Fruit fly (Drosophila melanogaster): Measurements from ENCODE around the gene Sk2.

Gene Sk2

DNA sequence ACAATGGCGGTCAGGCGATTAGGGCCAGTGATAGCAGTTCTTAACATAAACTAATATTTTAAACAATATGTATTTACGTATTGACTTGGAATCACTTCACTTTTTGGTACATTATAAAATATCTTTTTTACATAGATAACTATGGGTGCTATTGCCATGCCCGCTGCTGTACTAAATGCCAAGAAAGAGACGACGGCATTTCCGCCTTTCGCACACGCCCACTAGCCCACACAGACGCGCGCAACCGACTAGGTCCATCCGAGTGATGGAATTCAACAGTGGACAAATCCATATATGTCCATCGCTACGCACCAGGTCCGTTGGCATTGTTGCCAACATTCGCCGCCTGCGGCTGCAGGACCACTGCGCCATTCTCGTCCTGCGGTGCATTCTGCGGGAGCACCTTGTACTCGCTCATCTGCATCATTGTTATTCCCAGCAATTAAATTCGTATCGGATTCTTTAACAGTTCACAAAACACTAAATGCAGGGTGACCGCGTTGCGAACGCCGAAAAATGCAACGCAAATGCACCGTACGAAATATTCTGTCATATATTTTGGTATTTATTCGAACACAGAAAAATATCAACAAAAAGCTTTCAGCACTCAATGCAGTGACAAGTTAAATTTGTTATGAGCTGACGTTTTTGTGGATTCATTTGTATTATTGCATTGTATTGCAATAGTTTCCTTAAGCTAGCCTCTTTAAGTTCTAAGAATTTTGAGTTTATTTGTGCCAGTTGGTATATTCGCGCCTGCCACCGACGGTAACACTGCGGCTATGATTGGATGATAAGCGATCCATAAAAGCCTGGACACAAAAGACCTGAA lies at the start of gene Sk2, which contains the start of gene scramb2:
TSS of gene Sk2 (plus strand) at position 763 of the 832 bp plus-strand sequence.
TSS of gene scramb2 (minus strand) at position 488 of the 832 bp plus-strand sequence.
- no peak for TF ChIP-seq Sin3A (optimal IDR thresholded peaks at IDR 0.05)
- TF ChIP-seq insv (optimal IDR thresholded peaks at IDR 0.05): no peak
- no peak for TF ChIP-seq psq (optimal IDR thresholded peaks at IDR 0.05)
- TF ChIP-seq h (optimal IDR thresholded peaks at IDR 0.05): no peak
- TF ChIP-seq ttk (optimal IDR thresholded peaks at IDR 0.05): no peak
- no peak for TF ChIP-seq Myc (optimal IDR thresholded peaks at IDR 0.05)

- TF ChIP-seq Sin3A (optimal IDR thresholded peaks at IDR 0.05): no peak
- TF ChIP-seq Myc (optimal IDR thresholded peaks at IDR 0.05): no peak
- TF ChIP-seq psq (optimal IDR thresholded peaks at IDR 0.05): no peak
Observed at dm6 chr3L:3001445-3001844, 45.4 kb upstream of the Sk2 start, which contains the start of gene FMRFaR. TSS of gene FMRFaR (plus strand) at chr3L:3001716.

dm6 chr3L:3013496-3013895 lies 33.4 kb upstream of the Sk2 start:
- TF ChIP-seq ttk (optimal IDR thresholded peaks at IDR 0.05): no peak
- no peak for TF ChIP-seq h (optimal IDR thresholded peaks at IDR 0.05)
- TF ChIP-seq insv (optimal IDR thresholded peaks at IDR 0.05): no peak
- no peak for TF ChIP-seq Sin3A (optimal IDR thresholded peaks at IDR 0.05)
- no peak for TF ChIP-seq Myc (optimal IDR thresholded peaks at IDR 0.05)
- no peak for TF ChIP-seq psq (optimal IDR thresholded peaks at IDR 0.05)

- TF ChIP-seq ttk (optimal IDR thresholded peaks at IDR 0.05) (no peak), Sin3A (optimal IDR thresholded peaks at IDR 0.05) (no peak), h (optimal IDR thresholded peaks at IDR 0.05) (no peak), Myc (optimal IDR thresholded peaks at IDR 0.05) (no peak), insv (optimal IDR thresholded peaks at IDR 0.05) (no peak), psq (optimal IDR thresholded peaks at IDR 0.05) (no peak)
Observed at dm6 chr3L:3015969-3016368, 30.9 kb upstream of the Sk2 start, which contains the start of gene CG32488. TSS of gene CG32488 (minus strand) at chr3L:3016069.

dm6 chr3L:3017156-3017555 lies 29.7 kb upstream of the Sk2 start, which contains the start of gene CG32487:
TSS of gene CG32487 (minus strand) at chr3L:3017256.
- TF ChIP-seq Sin3A (optimal IDR thresholded peaks at IDR 0.05) (no peak), h (optimal IDR thresholded peaks at IDR 0.05) (no peak), ttk (optimal IDR thresholded peaks at IDR 0.05) (no peak), Myc (optimal IDR thresholded peaks at IDR 0.05) (no peak), psq (optimal IDR thresholded peaks at IDR 0.05) (no peak), insv (optimal IDR thresholded peaks at IDR 0.05) (no peak)

DNA sequence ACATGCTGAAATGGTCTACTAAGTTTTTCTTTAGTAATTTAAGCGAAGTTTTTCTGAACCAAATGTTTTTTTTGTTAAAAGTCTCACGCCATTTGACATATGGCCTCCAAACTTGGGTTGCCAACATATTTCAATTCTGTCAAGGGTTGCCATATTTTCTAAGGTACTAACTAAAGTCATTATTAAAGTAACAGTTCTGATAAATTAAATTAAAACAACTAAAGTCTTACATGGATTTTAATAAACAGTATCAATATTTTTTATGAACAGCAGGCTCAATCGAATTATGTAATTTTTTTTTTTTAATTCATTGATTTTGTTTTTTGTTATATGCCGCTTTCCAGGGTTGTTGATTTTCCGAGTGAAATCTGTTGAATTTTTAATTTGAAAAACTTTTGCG lies 20.5 kb upstream of the Sk2 start, which contains the start of gene aly:
TSS of gene aly (minus strand) at position 101 of the 400 bp plus-strand sequence.
- TF ChIP-seq h (optimal IDR thresholded peaks at IDR 0.05) (no peak), Myc (optimal IDR thresholded peaks at IDR 0.05) (no peak), insv (optimal IDR thresholded peaks at IDR 0.05) (no peak)

dm6 chr3L:3034779-3035643 lies 11.9 kb upstream of the Sk2 start, which contains the start of gene CG2162:
TSS of gene CG2162 (plus strand) at chr3L:3035196.
- TF ChIP-seq ttk (optimal IDR thresholded peaks at IDR 0.05) (no peak), psq (optimal IDR thresholded peaks at IDR 0.05) (no peak), insv (optimal IDR thresholded peaks at IDR 0.05) (no peak), h (optimal IDR thresholded peaks at IDR 0.05) (no peak), Sin3A (optimal IDR thresholded peaks at IDR 0.05) (no peak), Myc (optimal IDR thresholded peaks at IDR 0.05) (no peak)

dm6 chr3L:3035769-3036583 lies 10.9 kb upstream of the Sk2 start:
- no peak for TF ChIP-seq insv (optimal IDR thresholded peaks at IDR 0.05)
- TF ChIP-seq Sin3A (optimal IDR thresholded peaks at IDR 0.05): no peak
- no peak for TF ChIP-seq ttk (optimal IDR thresholded peaks at IDR 0.05)
- no peak for TF ChIP-seq psq (optimal IDR thresholded peaks at IDR 0.05)
- TF ChIP-seq h (optimal IDR thresholded peaks at IDR 0.05): no peak
- no peak for TF ChIP-seq Myc (optimal IDR thresholded peaks at IDR 0.05)

DNA sequence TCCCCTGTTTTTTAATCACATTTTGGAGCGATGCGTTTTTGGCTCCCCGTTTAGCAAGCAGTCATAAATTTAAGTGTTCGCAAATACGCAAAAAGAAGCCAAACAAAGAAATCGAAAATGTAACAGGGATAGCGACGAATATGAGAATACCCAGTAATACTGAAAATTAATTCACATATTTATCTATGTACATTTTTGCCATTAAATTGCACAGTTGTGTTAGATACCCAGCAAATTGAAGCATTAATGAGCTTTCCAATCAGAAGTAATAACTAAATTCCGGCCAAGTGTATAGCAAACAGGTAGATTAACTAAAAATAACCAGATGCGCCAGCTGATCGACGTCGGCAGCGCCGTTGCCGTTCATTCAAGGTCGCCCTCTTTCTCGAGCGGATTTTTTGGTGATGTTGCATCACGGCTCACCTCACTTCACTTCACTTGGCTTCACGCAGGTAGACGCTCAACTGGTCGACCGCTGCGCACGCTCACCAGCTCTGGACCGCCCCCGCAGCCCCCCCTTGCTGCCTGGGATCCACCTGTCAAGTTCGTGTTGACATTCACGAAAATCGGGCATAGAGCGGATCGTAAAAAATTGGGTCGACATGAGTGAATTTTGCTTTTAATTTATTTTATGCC lies 9.8 kb upstream of the Sk2 start:
- TF ChIP-seq Myc (optimal IDR thresholded peaks at IDR 0.05) (no peak), psq (optimal IDR thresholded peaks at IDR 0.05) (no peak), h (optimal IDR thresholded peaks at IDR 0.05) (no peak), Sin3A (optimal IDR thresholded peaks at IDR 0.05) (no peak), ttk (optimal IDR thresholded peaks at IDR 0.05) (no peak), insv (optimal IDR thresholded peaks at IDR 0.05) (no peak)

DNA sequence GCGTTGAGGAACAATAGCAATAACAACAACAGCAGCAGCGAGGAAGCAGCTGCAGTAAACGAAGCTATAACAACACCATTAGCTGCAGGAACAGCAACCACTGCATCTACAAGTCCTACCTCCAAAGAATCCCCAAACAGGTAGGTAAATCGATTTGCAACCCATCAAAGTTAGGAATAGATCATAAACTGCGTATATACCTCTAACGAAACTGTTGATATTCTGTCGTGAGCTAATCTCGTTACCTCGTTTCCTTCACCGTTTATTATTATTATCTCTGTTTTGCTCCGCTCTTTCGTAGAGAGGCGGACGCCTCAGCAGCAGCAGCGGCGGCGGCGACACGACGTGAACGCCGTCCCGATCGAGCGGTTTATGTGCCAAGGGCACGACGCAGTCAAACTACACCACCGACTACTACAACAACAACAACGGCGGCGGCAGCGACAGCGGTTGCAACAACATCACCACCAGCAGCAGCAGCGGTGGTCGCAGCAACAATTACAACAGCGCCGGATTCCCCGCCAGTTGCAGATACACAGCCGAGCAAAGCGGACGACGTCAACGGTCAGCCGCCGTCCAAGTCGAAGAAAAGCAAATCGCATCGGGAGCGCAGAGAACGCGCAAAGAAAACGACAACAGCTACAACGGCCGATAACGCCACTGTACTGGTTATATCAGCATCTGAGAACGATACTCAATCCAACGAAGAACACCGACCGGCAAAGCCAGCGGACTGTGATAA lies 8.9 kb upstream of the Sk2 start:
- TF ChIP-seq insv (optimal IDR thresholded peaks at IDR 0.05): no peak

Measured in Kc167 (cell line).